Worm (Caenorhabditis elegans) whole organism, young adult: ENCODE data around the gene act-5.
A peak's percentile ranks its signal among the peaks of the same experiment; 100 is the strongest.

Source experiments
- B0035.1 ChIP-seq: sonication (generic microtip); optimal IDR thresholded peaks from 2 replicates; lab custom pipeline; 2016; ENCODE audit warnings: missing genetic modification characterization, mild to moderate bottlenecking, missing compliant biosample characterization, missing genotype, missing genetic modification reagents
- F33H1.4 ChIP-seq: fragments of 200-800 bp; sonication (Bioruptor generic); IDR thresholded peaks from 2 replicates; pipeline ENCODE4 v1.3.6; 2022; ENCODE audit warnings: missing genetic modification reagents, missing genetic modification characterization, missing compliant biosample characterization
- F55B11.4 ChIP-seq: sonication (generic microtip); optimal IDR thresholded peaks from 2 replicates; lab custom pipeline; 2016; ENCODE audit warnings: missing compliant biosample characterization, missing genetic modification characterization, borderline replicate concordance; ENCODE audit not compliant: insufficient read depth
- F57C9.4 ChIP-seq: sonication (generic microtip); optimal IDR thresholded peaks from 2 replicates; lab custom pipeline; 2017; ENCODE audit warnings: mild to moderate bottlenecking, missing genetic modification characterization, missing compliant biosample characterization
- K12H6.12 ChIP-seq: fragments of 200-800 bp; sonication (Bioruptor generic); optimal IDR thresholded peaks from 2 replicates; lab custom pipeline; 2018; ENCODE audit warnings: mild to moderate bottlenecking, missing genetic modification characterization, missing compliant biosample characterization
- Y79H2A.3 ChIP-seq: fragments of 200-800 bp; sonication (Bioruptor generic); conservative IDR thresholded peaks from 2 replicates; pipeline ENCODE4 v1.3.6; 2022; ENCODE audit warnings: missing genetic modification reagents, missing genetic modification characterization, missing compliant biosample characterization
- Y95B8A.8 ChIP-seq: fragments of 200-800 bp; sonication (Bioruptor generic); IDR thresholded peaks from 2 replicates; pipeline ENCODE4 v1.3.6; 2022; ENCODE audit warnings: missing genetic modification reagents, missing genetic modification characterization, missing compliant biosample characterization
- akir-1 ChIP-seq: fragments of 200-800 bp; sonication (Bioruptor generic); optimal IDR thresholded peaks from 2 replicates; lab custom pipeline; 2018; ENCODE audit warnings: mild to moderate bottlenecking, missing genetic modification characterization, moderate library complexity, missing compliant biosample characterization
- ama-1 ChIP-seq, 3 experiments: fragments of 150-350 bp in 1 of 3; sonication (generic microtip) in 2 of 3; optimal IDR thresholded peaks; 2 replicates each; lab custom pipeline; 2014 to 2018; ENCODE audit warnings: missing biosample characterization in 2 of 3, missing genetic modification characterization in 2 of 3, missing genetic modification reagents in 2 of 3
- cebp-1 ChIP-seq, 2 experiments: fragments of 200-800 bp in 1 of 2; sonication (Bioruptor generic) in 1 of 2; sonication (generic microtip) in 1 of 2; IDR thresholded peaks in 1 of 2; optimal IDR thresholded peaks in 1 of 2; 2 replicates each; pipeline versions ENCODE4 v1.3.6 to Lab custom; 2017 to 2022; ENCODE audit warnings: missing compliant biosample characterization in 2 of 2, missing genetic modification characterization in 2 of 2, mild to moderate bottlenecking in 1 of 2, missing genetic modification reagents in 1 of 2, moderate library complexity in 1 of 2
- ceh-58 ChIP-seq: fragments of 200-800 bp; sonication (Bioruptor generic); IDR thresholded peaks from 2 replicates; pipeline ENCODE4 v1.3.6; 2022; ENCODE audit warnings: missing genetic modification characterization, missing compliant biosample characterization
- chd-7 ChIP-seq: sonication (generic microtip); optimal IDR thresholded peaks from 2 replicates; lab custom pipeline; 2016; ENCODE audit warnings: mild to moderate bottlenecking, missing genetic modification characterization, moderate library complexity, missing compliant biosample characterization
- dox-1 ChIP-seq: fragments of 200-800 bp; sonication (Bioruptor generic); IDR thresholded peaks from 2 replicates; pipeline ENCODE4 v1.3.6; 2022; ENCODE audit warnings: missing genetic modification reagents, missing genetic modification characterization, missing compliant biosample characterization
- egl-18 ChIP-seq: fragments of 200-800 bp; sonication (Bioruptor generic); IDR thresholded peaks from 2 replicates; pipeline ENCODE4 v1.3.6; 2022; ENCODE audit warnings: missing genetic modification reagents, missing genetic modification characterization, missing compliant biosample characterization
- egl-44 ChIP-seq: fragments of 200-800 bp; sonication (Bioruptor generic); IDR thresholded peaks from 2 replicates; pipeline ENCODE4 v1.3.6; 2022; ENCODE audit warnings: missing genetic modification reagents, missing genetic modification characterization, missing compliant biosample characterization
- egrh-3 ChIP-seq: fragments of 200-800 bp; sonication (Bioruptor generic); IDR thresholded peaks from 2 replicates; pipeline ENCODE4 v1.3.6; 2022; ENCODE audit warnings: missing genetic modification reagents, missing genetic modification characterization, missing compliant biosample characterization
- fkh-3 ChIP-seq: sonication (generic microtip); optimal IDR thresholded peaks from 2 replicates; lab custom pipeline; 2016; ENCODE audit warnings: mild to moderate bottlenecking, missing genetic modification characterization, missing compliant biosample characterization
- lin-26 ChIP-seq: fragments of 200-800 bp; sonication (Bioruptor generic); IDR thresholded peaks from 2 replicates; pipeline ENCODE4 v1.3.6; 2022; ENCODE audit warnings: missing genetic modification reagents, missing genetic modification characterization, missing compliant biosample characterization
- lin-35 ChIP-seq, 3 experiments: fragments of 150-350 bp in 2 of 3; sonication (generic microtip) in 1 of 3; optimal IDR thresholded peaks; 2 replicates each; lab custom pipeline; 2014 to 2018; ENCODE audit warnings: missing biosample characterization in 3 of 3, missing genetic modification characterization in 3 of 3, missing genetic modification reagents in 3 of 3
- lsl-1 ChIP-seq: fragments of 200-800 bp; sonication (Bioruptor generic); optimal IDR thresholded peaks from 2 replicates; lab custom pipeline; 2018; ENCODE audit warnings: mild to moderate bottlenecking, missing genetic modification characterization, moderate library complexity, missing compliant biosample characterization
- lsy-27 ChIP-seq: sonication (generic microtip); optimal IDR thresholded peaks from 2 replicates; lab custom pipeline; 2017; ENCODE audit warnings: missing genetic modification characterization, mild to moderate bottlenecking, missing compliant biosample characterization, antibody characterized with exemption, missing genotype, borderline replicate concordance; ENCODE audit not compliant: insufficient read depth
- madf-3 ChIP-seq: fragments of 200-800 bp; sonication (Bioruptor generic); IDR thresholded peaks from 2 replicates; pipeline ENCODE4 v1.3.6; 2022; ENCODE audit warnings: missing genetic modification reagents, missing genetic modification characterization, missing compliant biosample characterization
- madf-6 ChIP-seq: fragments of 200-800 bp; sonication (Bioruptor generic); IDR thresholded peaks from 2 replicates; pipeline ENCODE4 v1.3.6; 2022; ENCODE audit warnings: missing genetic modification reagents, missing genetic modification characterization, missing compliant biosample characterization
- madf-8 ChIP-seq: fragments of 200-800 bp; sonication (Bioruptor generic); conservative IDR thresholded peaks from 2 replicates; pipeline ENCODE4 v1.3.6; 2022; ENCODE audit warnings: missing genetic modification reagents, missing genetic modification characterization, missing compliant biosample characterization
- nhr-80 ChIP-seq: sonication (generic microtip); optimal IDR thresholded peaks from 2 replicates; lab custom pipeline; 2016; ENCODE audit warnings: missing genetic modification characterization, missing compliant biosample characterization
- pbrm-1 ChIP-seq: fragments of 200-800 bp; sonication (Bioruptor generic); IDR thresholded peaks from 2 replicates; pipeline ENCODE4 v1.3.6; 2022; ENCODE audit warnings: missing genetic modification reagents, missing genetic modification characterization, missing compliant biosample characterization
- sea-2 ChIP-seq: fragments of 200-800 bp; sonication (Bioruptor generic); IDR thresholded peaks from 2 replicates; pipeline ENCODE4 v1.3.6; 2022; ENCODE audit warnings: missing genetic modification characterization, missing compliant biosample characterization
- xnd-1 ChIP-seq: sonication (generic microtip); optimal IDR thresholded peaks from 2 replicates; lab custom pipeline; 2016; ENCODE audit warnings: missing genotype, missing genetic modification reagents, missing genetic modification characterization, missing compliant biosample characterization
- zfh-2 ChIP-seq: fragments of 200-800 bp; sonication (Bioruptor generic); conservative IDR thresholded peaks from 2 replicates; pipeline ENCODE4 v1.3.6; 2022; ENCODE audit warnings: missing genetic modification reagents, missing genetic modification characterization, missing compliant biosample characterization
- ztf-25 ChIP-seq: fragments of 200-800 bp; sonication (Bioruptor generic); IDR thresholded peaks from 2 replicates; pipeline ENCODE4 v1.3.6; 2022; ENCODE audit warnings: missing genetic modification reagents, missing genetic modification characterization, missing compliant biosample characterization

Gene act-5

ce11 chrIII:13563583-13563982 is 42.3 kb downstream of the act-5 start:
- TF ChIP-seq egrh-3 (peak; percentile 26; the same call in 1 of the 2 replicates), madf-3 (GFP tag; lab: Robert Waterston, UW) (no peak), sea-2 (GFP tag; lab: Robert Waterston, UW) (0 out of 2 replicates have a peak, but pooled peaks have one; percentile 8), B0035.1 (tag; lab: Kevin White, UChicago) (no peak), zfh-2 (GFP tag; lab: Robert Waterston, UW) (peak; percentile 86)

- TF ChIP-seq lin-35 (GFP tag; optimal IDR thresholded peaks at IDR 0.05; lab: Kevin White, UChicago) (peak in 1 of 3 experiments; percentile 45), ama-1 (optimal IDR thresholded peaks at IDR 0.05; lab: Kevin White, UChicago) (peak; percentile 22), ama-1 (GFP tag; optimal IDR thresholded peaks at IDR 0.05; lab: Kevin White, UChicago) (peak in 1 of 2 experiments; percentile 12), cebp-1 (GFP tag; IDR thresholded peaks at IDR 0.05; lab: Robert Waterston, UW) (no peak), cebp-1 (tag; optimal IDR thresholded peaks at IDR 0.05; lab: Kevin White, UChicago) (peak; percentile 5), Y95B8A.8 (GFP tag; lab: Robert Waterston, UW) (no peak), nhr-80 (no peak), K12H6.12 (tag; lab: Kevin White, UChicago) (no peak), pbrm-1 (GFP tag; lab: Robert Waterston, UW) (0 out of 2 replicates have a peak, but pooled peaks have one; percentile 11)
Observed at ce11 chrIII:13563000-13563522, 42.8 kb downstream of the act-5 start, which contains the start of gene T05D4.2. TSS of gene T05D4.2 (minus strand) at chrIII:13563082.

- TF ChIP-seq akir-1 (no peak), lsl-1 (GFP tag; lab: Kevin White, UChicago) (peak; percentile 81), Y95B8A.8 (GFP tag; lab: Robert Waterston, UW) (no peak), F55B11.4 (tag; lab: Kevin White, UChicago) (no peak), lin-26 (no peak), ztf-25 (GFP tag; lab: Robert Waterston, UW) (no peak), sea-2 (GFP tag; lab: Robert Waterston, UW) (no peak), dox-1 (GFP tag; lab: Robert Waterston, UW) (no peak), F57C9.4 (no peak), madf-6 (GFP tag; lab: Robert Waterston, UW) (peak; percentile 70), F33H1.4 (GFP tag; lab: Robert Waterston, UW) (peak; percentile 77), ceh-58 (no peak), lsy-27 (tag; lab: Kevin White, UChicago) (no peak), Y79H2A.3 (GFP tag; lab: Robert Waterston, UW) (no peak), madf-8 (GFP tag; lab: Robert Waterston, UW) (peak; percentile 41; the same call in 1 of the 2 replicates), egl-18 (GFP tag; lab: Robert Waterston, UW) (no peak), egl-44 (GFP tag; lab: Robert Waterston, UW) (no peak), chd-7 (tag; lab: Kevin White, UChicago) (no peak), xnd-1 (tag; lab: Kevin White, UChicago) (peak; percentile 59)
Observed at ce11 chrIII:13561233-13561632, 44.6 kb downstream of the act-5 start.

- TF ChIP-seq F33H1.4 (GFP tag; lab: Robert Waterston, UW) (no peak), fkh-3 (tag; lab: Kevin White, UChicago) (no peak)
Observed at ce11 chrIII:13560715-13561114, 45.2 kb downstream of the act-5 start.
